Worm (Caenorhabditis elegans) whole organism, L3 larva: ENCODE measurements around the gene K09F6.11.

Experiments used
- R02D3.7 ChIP-seq: fragments of 150-350 bp; optimal IDR thresholded peaks from 2 replicates; lab custom pipeline; 2014; ENCODE audit warnings: missing biosample characterization, missing genetic modification characterization
- ZK546.5 ChIP-seq: sonication (generic microtip); optimal IDR thresholded peaks from 2 replicates; lab custom pipeline; 2017; ENCODE audit warnings: missing biosample characterization, missing genetic modification characterization
- ceh-82 ChIP-seq: fragments of 150-350 bp; optimal IDR thresholded peaks from 2 replicates; lab custom pipeline; 2014; ENCODE audit warnings: missing biosample characterization, missing genetic modification characterization
- ceh-9 ChIP-seq: sonication (generic microtip); optimal IDR thresholded peaks from 2 replicates; lab custom pipeline; 2018; ENCODE audit warnings: missing biosample characterization, missing genetic modification characterization
- daf-12 ChIP-seq: fragments of 150-350 bp; optimal IDR thresholded peaks from 2 replicates; lab custom pipeline; 2014; ENCODE audit warnings: missing biosample characterization, missing genetic modification reagents, missing genetic modification characterization
- egl-27 ChIP-seq: sonication (generic microtip); optimal IDR thresholded peaks from 4 replicates; lab custom pipeline; 2017; ENCODE audit warnings: missing biosample characterization, missing genetic modification reagents, missing genetic modification characterization
- egl-5 ChIP-seq: fragments of 150-350 bp; optimal IDR thresholded peaks from 2 replicates; lab custom pipeline; 2017; ENCODE audit warnings: missing biosample characterization, missing genetic modification reagents, missing genetic modification characterization, inconsistent platforms
- elt-1 ChIP-seq: fragments of 150-350 bp; optimal IDR thresholded peaks from 2 replicates; lab custom pipeline; 2014; ENCODE audit warnings: missing biosample characterization, missing genetic modification characterization
- elt-2 ChIP-seq: sonication (generic microtip); optimal IDR thresholded peaks from 2 replicates; lab custom pipeline; 2016; ENCODE audit warnings: missing genetic modification reagents, mild to moderate bottlenecking, missing genetic modification characterization, missing compliant biosample characterization
- fkh-10 ChIP-seq: sonication (generic microtip); optimal IDR thresholded peaks from 2 replicates; lab custom pipeline; 2017; ENCODE audit warnings: missing biosample characterization, missing genetic modification reagents, missing genetic modification characterization
- fkh-2 ChIP-seq: fragments of 150-350 bp; optimal IDR thresholded peaks from 2 replicates; lab custom pipeline; 2014; ENCODE audit warnings: missing biosample characterization, missing genetic modification reagents, missing genetic modification characterization
- fos-1 ChIP-seq: fragments of 150-350 bp; optimal IDR thresholded peaks from 2 replicates; lab custom pipeline; 2014; ENCODE audit warnings: missing biosample characterization, missing genetic modification characterization
- jun-1 ChIP-seq: fragments of 150-350 bp; optimal IDR thresholded peaks from 2 replicates; lab custom pipeline; 2014; ENCODE audit warnings: missing biosample characterization, missing genetic modification reagents, missing genetic modification characterization
- lin-15B ChIP-seq: fragments of 150-350 bp; optimal IDR thresholded peaks from 2 replicates; lab custom pipeline; 2014; ENCODE audit warnings: missing biosample characterization, missing genetic modification characterization
- lin-39 ChIP-seq: fragments of 150-350 bp; optimal IDR thresholded peaks from 2 replicates; lab custom pipeline; 2018; ENCODE audit warnings: missing biosample characterization, missing genetic modification reagents, missing genetic modification characterization
- lsy-12 ChIP-seq: sonication (generic microtip); optimal IDR thresholded peaks from 2 replicates; lab custom pipeline; 2016; ENCODE audit warnings: mild to moderate bottlenecking, missing genetic modification characterization, missing compliant biosample characterization
- mdl-1 ChIP-seq: fragments of 150-350 bp; optimal IDR thresholded peaks from 2 replicates; lab custom pipeline; 2014; ENCODE audit warnings: missing biosample characterization, missing genetic modification characterization
- mml-1 ChIP-seq: fragments of 150-350 bp; sonication (generic microtip); optimal IDR thresholded peaks from 3 replicates; lab custom pipeline; 2014; ENCODE audit warnings: missing biosample characterization, missing genetic modification characterization
- nhr-11 ChIP-seq: fragments of 150-350 bp; optimal IDR thresholded peaks from 2 replicates; lab custom pipeline; 2014; ENCODE audit warnings: missing biosample characterization, missing genetic modification characterization
- nhr-12 ChIP-seq: fragments of 150-350 bp; optimal IDR thresholded peaks from 2 replicates; lab custom pipeline; 2014; ENCODE audit warnings: missing biosample characterization, missing genetic modification characterization
- nhr-23 ChIP-seq: fragments of 150-350 bp; optimal IDR thresholded peaks from 2 replicates; lab custom pipeline; 2014; ENCODE audit warnings: missing biosample characterization, missing genetic modification reagents, missing genetic modification characterization
- nhr-25 ChIP-seq: sonication (generic microtip); optimal IDR thresholded peaks from 2 replicates; lab custom pipeline; 2017; ENCODE audit warnings: missing biosample characterization, missing genetic modification characterization
- nhr-28 ChIP-seq: fragments of 150-350 bp; optimal IDR thresholded peaks from 2 replicates; lab custom pipeline; 2014; ENCODE audit warnings: missing biosample characterization, missing genetic modification characterization
- nhr-43 ChIP-seq: sonication (generic microtip); optimal IDR thresholded peaks from 2 replicates; lab custom pipeline; 2016; ENCODE audit warnings: mild to moderate bottlenecking, missing genetic modification characterization, missing compliant biosample characterization; ENCODE audit not compliant: poor library complexity, severe bottlenecking
- nhr-67 ChIP-seq: fragments of 150-350 bp; optimal IDR thresholded peaks from 2 replicates; lab custom pipeline; 2014; ENCODE audit warnings: missing biosample characterization, missing genetic modification characterization
- pqm-1 ChIP-seq: fragments of 150-350 bp; optimal IDR thresholded peaks from 2 replicates; lab custom pipeline; 2017; ENCODE audit warnings: missing biosample characterization, missing genetic modification characterization, inconsistent platforms
- skn-1 ChIP-seq: fragments of 150-350 bp; optimal IDR thresholded peaks from 2 replicates; lab custom pipeline; 2014; ENCODE audit warnings: missing biosample characterization, missing genetic modification characterization
- snpc-4 ChIP-seq: fragments of 150-350 bp; optimal IDR thresholded peaks from 2 replicates; lab custom pipeline; 2014; ENCODE audit warnings: missing biosample characterization, missing genetic modification characterization
- tbx-2 ChIP-seq: sonication (generic microtip); optimal IDR thresholded peaks from 2 replicates; lab custom pipeline; 2016; ENCODE audit warnings: mild to moderate bottlenecking, missing genetic modification characterization, missing compliant biosample characterization
- unc-62 ChIP-seq: fragments of 150-350 bp; sonication (generic microtip); optimal IDR thresholded peaks from 4 replicates; lab custom pipeline; 2014; ENCODE audit warnings: missing biosample characterization, missing genetic modification reagents, missing genetic modification characterization
- zag-1 ChIP-seq: fragments of 150-350 bp; optimal IDR thresholded peaks from 2 replicates; lab custom pipeline; 2014; ENCODE audit warnings: missing biosample characterization, missing genetic modification characterization
- ztf-4 ChIP-seq: fragments of 150-350 bp; optimal IDR thresholded peaks from 2 replicates; lab custom pipeline; 2014; ENCODE audit warnings: missing biosample characterization, missing genetic modification characterization

The K09F6.11 gene

ce11 chrII:2289441-2289840, 9.5 kb downstream of the K09F6.11 start:
- TF ChIP-seq ceh-82 (tag; lab: Kevin White, UChicago): peak; percentile 24
- no peak for TF ChIP-seq elt-1 (tag; lab: Kevin White, UChicago)
- TF ChIP-seq fkh-2 (tag; lab: Kevin White, UChicago): no peak
- TF ChIP-seq lin-39 (tag; lab: Kevin White, UChicago): peak; percentile 54
- no peak for TF ChIP-seq nhr-28 (tag; lab: Kevin White, UChicago)
- no peak for TF ChIP-seq egl-5
- no peak for TF ChIP-seq skn-1
- no peak for TF ChIP-seq nhr-43 (tag; lab: Kevin White, UChicago)
- peak; percentile 11 for TF ChIP-seq unc-62 (GFP tag; lab: Kevin White, UChicago)
- no peak for TF ChIP-seq ZK546.5 (tag; lab: Kevin White, UChicago)
- no peak for TF ChIP-seq nhr-67 (tag; lab: Kevin White, UChicago)
- no peak for TF ChIP-seq nhr-23 (tag; lab: Kevin White, UChicago)
- TF ChIP-seq mml-1 (tag; lab: Kevin White, UChicago): no peak
- TF ChIP-seq, all 47 proteins: peak for 3

ce11 chrII:2292027-2292426, 12.1 kb downstream of the K09F6.11 start, which contains the start of gene K09F6.7:
TSS of gene K09F6.7 (minus strand) at chrII:2292127.
- TF ChIP-seq unc-62 (GFP tag; lab: Kevin White, UChicago) (no peak), skn-1 (no peak)

ce11 chrII:2292549-2292948, 12.6 kb downstream of the K09F6.11 start:
- peak; percentile 46 for TF ChIP-seq elt-2 (tag; lab: Kevin White, UChicago)
- peak; percentile 1 for TF ChIP-seq pqm-1 (tag; lab: Kevin White, UChicago)
- TF ChIP-seq nhr-12 (tag; lab: Kevin White, UChicago): no peak

- TF ChIP-seq egl-5 (no peak), jun-1 (no peak), lsy-12 (tag; lab: Kevin White, UChicago) (no peak), mdl-1 (no peak), ceh-9 (tag; lab: Kevin White, UChicago) (no peak), nhr-25 (tag; lab: Kevin White, UChicago) (no peak), lin-15B (no peak)
These were observed 15.9 kb downstream of the K09F6.11 start, which contains the start of gene fbxc-25 for ce11 chrII:2295817-2296315. TSS of gene fbxc-25 (minus strand) at chrII:2296265.

ce11 chrII:2298742-2299141, 18.8 kb downstream of the K09F6.11 start, which contains the start of gene B0281.4:
TSS of gene B0281.4 (minus strand) at chrII:2298842.
- TF ChIP-seq zag-1: no peak
- no peak for TF ChIP-seq mdl-1
- no peak for TF ChIP-seq nhr-12 (tag; lab: Kevin White, UChicago)

- no peak for TF ChIP-seq snpc-4 (tag; lab: Kevin White, UChicago)
- no peak for TF ChIP-seq elt-2 (tag; lab: Kevin White, UChicago)
- TF ChIP-seq fkh-10 (GFP tag; lab: Kevin White, UChicago): no peak
- no peak for TF ChIP-seq ztf-4 (tag; lab: Kevin White, UChicago)
- TF ChIP-seq fos-1 (tag; lab: Kevin White, UChicago): no peak
- no peak for TF ChIP-seq tbx-2 (tag; lab: Kevin White, UChicago)
- TF ChIP-seq fkh-2 (tag; lab: Kevin White, UChicago): no peak
- no peak for TF ChIP-seq R02D3.7 (tag; lab: Kevin White, UChicago)
- TF ChIP-seq daf-12 (tag; lab: Kevin White, UChicago): no peak
- no peak for TF ChIP-seq ZK546.5 (tag; lab: Kevin White, UChicago)
- TF ChIP-seq egl-27 (tag; lab: Kevin White, UChicago): no peak
- TF ChIP-seq nhr-11 (tag; lab: Kevin White, UChicago): no peak
- no peak for TF ChIP-seq elt-1 (tag; lab: Kevin White, UChicago)
- TF ChIP-seq nhr-25 (tag; lab: Kevin White, UChicago): no peak
- TF ChIP-seq lin-15B: no peak
These were observed 20.9 kb downstream of the K09F6.11 start, which contains the start of gene B0281.5 for ce11 chrII:2300861-2301260. TSS of gene B0281.5 (minus strand) at chrII:2300961.
